Worm (Caenorhabditis elegans) whole organism, early embryonic: Measurements from ENCODE around the gene F40A3.3.

Experiments used
- B0310.2 ChIP-seq: sonication (generic microtip); optimal IDR thresholded peaks from 2 replicates; lab custom pipeline; 2016; ENCODE audit warnings: mild to moderate bottlenecking, missing genetic modification characterization, missing compliant biosample characterization
- ama-1 ChIP-seq: fragments of 150-350 bp; optimal IDR thresholded peaks from 2 replicates; lab custom pipeline; 2014
- ceh-13 ChIP-seq: fragments of 200-800 bp; sonication (Bioruptor generic); optimal IDR thresholded peaks from 2 replicates; lab custom pipeline; 2018; ENCODE audit warnings: mild to moderate bottlenecking, missing genetic modification characterization, missing compliant biosample characterization
- ceh-36 ChIP-seq: sonication (generic microtip); optimal IDR thresholded peaks from 2 replicates; lab custom pipeline; 2016; ENCODE audit warnings: missing genetic modification characterization, inconsistent platforms, missing compliant biosample characterization
- ets-7 ChIP-seq: sonication (generic microtip); optimal IDR thresholded peaks from 2 replicates; lab custom pipeline; 2016; ENCODE audit warnings: missing genotype, missing genetic modification characterization, missing compliant biosample characterization
- flt-1 ChIP-seq: fragments of 200-800 bp; sonication (Bioruptor generic); IDR thresholded peaks from 2 replicates; pipeline ENCODE4 v1.3.6; 2022; ENCODE audit warnings: missing genetic modification characterization, missing compliant biosample characterization
- hmg-4 ChIP-seq: fragments of 200-800 bp; sonication (Bioruptor generic); optimal IDR thresholded peaks from 2 replicates; lab custom pipeline; 2018; ENCODE audit warnings: mild to moderate bottlenecking, missing genetic modification characterization, missing compliant biosample characterization
- hnd-1 ChIP-seq: sonication (generic microtip); optimal IDR thresholded peaks from 2 replicates; lab custom pipeline; 2016; ENCODE audit warnings: missing genetic modification characterization, missing compliant biosample characterization
- pes-1 ChIP-seq: fragments of 200-800 bp; sonication (Bioruptor generic); IDR thresholded peaks from 2 replicates; pipeline ENCODE4 v1.3.6; 2022; ENCODE audit warnings: missing genetic modification reagents, missing genetic modification characterization, missing compliant biosample characterization
- scrt-1 ChIP-seq: fragments of 200-800 bp; sonication (Bioruptor generic); IDR thresholded peaks from 2 replicates; pipeline ENCODE4 v1.3.6; 2022; ENCODE audit warnings: missing genetic modification characterization, missing compliant biosample characterization
- sea-1 ChIP-seq: fragments of 200-800 bp; sonication (Bioruptor generic); conservative IDR thresholded peaks from 2 replicates; pipeline ENCODE4 v1.3.6; 2022; ENCODE audit warnings: missing genetic modification characterization, missing compliant biosample characterization
- tbx-11 ChIP-seq: fragments of 200-800 bp; sonication (Bioruptor generic); IDR thresholded peaks from 2 replicates; pipeline ENCODE4 v1.3.6; 2022; ENCODE audit warnings: missing genetic modification characterization, missing compliant biosample characterization
- tbx-37 ChIP-seq: fragments of 200-800 bp; sonication (Bioruptor generic); conservative IDR thresholded peaks from 2 replicates; pipeline ENCODE4 v1.3.6; 2022; ENCODE audit warnings: missing genetic modification reagents, missing genetic modification characterization, missing compliant biosample characterization
- tra-4 ChIP-seq: sonication (generic microtip); optimal IDR thresholded peaks from 2 replicates; lab custom pipeline; 2017; ENCODE audit warnings: missing genetic modification characterization, missing compliant biosample characterization

DNA sequence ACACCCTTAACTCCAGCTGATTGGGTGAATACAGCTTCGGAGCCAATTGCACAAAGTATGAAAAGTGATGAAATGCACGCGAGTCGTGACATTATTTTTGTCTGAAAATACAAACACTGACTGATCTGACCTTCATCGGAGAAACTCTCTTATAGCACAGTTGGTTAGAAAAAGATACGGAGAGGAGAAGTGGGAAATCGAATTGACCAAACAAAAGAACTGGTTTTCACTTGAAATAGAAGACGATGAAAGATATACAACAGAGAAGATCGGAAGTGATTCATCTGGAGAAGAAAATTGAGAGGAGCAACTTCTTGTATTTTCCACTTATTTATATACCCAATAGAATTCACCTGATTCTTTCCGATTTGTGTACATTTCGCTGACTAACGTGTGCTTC is 39.4 kb upstream of the F40A3.3 start, which contains the start of gene ttr-33:
- TF ChIP-seq ama-1 (lab: Kevin White, UChicago) (no peak), hmg-4 (GFP tag; lab: Kevin White, UChicago) (no peak), hnd-1 (tag; lab: Kevin White, UChicago) (no peak), tra-4 (tag; lab: Kevin White, UChicago) (no peak), tbx-11 (no peak), scrt-1 (GFP tag; lab: Robert Waterston, UW) (no peak), ceh-36 (tag; lab: Kevin White, UChicago) (no peak), sea-1 (GFP tag; lab: Robert Waterston, UW) (no peak), flt-1 (GFP tag; lab: Robert Waterston, UW) (no peak), pes-1 (GFP tag; lab: Robert Waterston, UW) (no peak), ets-7 (tag; lab: Kevin White, UChicago) (no peak), tbx-37 (GFP tag; lab: Robert Waterston, UW) (no peak), B0310.2 (tag; lab: Kevin White, UChicago) (no peak), ceh-13 (no peak)
